Worm (Caenorhabditis elegans) whole organism, early embryonic: ENCODE data around the gene srx-54.

Experiments
- B0310.2 ChIP-seq: sonication (generic microtip); optimal IDR thresholded peaks from 2 replicates; lab custom pipeline; 2016; ENCODE audit warnings: mild to moderate bottlenecking, missing genetic modification characterization, missing compliant biosample characterization
- F13C5.2 ChIP-seq: sonication (generic microtip); optimal IDR thresholded peaks from 2 replicates; lab custom pipeline; 2017; ENCODE audit warnings: mild to moderate bottlenecking, missing genetic modification characterization, inconsistent platforms, missing compliant biosample characterization
- aly-1 ChIP-seq: sonication (generic microtip); optimal IDR thresholded peaks from 2 replicates; lab custom pipeline; 2016; ENCODE audit warnings: missing genetic modification characterization, missing compliant biosample characterization
- ama-1 ChIP-seq: fragments of 150-350 bp; optimal IDR thresholded peaks from 2 replicates; lab custom pipeline; 2014
- ceh-13 ChIP-seq: fragments of 200-800 bp; sonication (Bioruptor generic); optimal IDR thresholded peaks from 2 replicates; lab custom pipeline; 2018; ENCODE audit warnings: mild to moderate bottlenecking, missing genetic modification characterization, missing compliant biosample characterization
- ceh-36 ChIP-seq: sonication (generic microtip); optimal IDR thresholded peaks from 2 replicates; lab custom pipeline; 2016; ENCODE audit warnings: missing genetic modification characterization, inconsistent platforms, missing compliant biosample characterization
- ets-7 ChIP-seq: sonication (generic microtip); optimal IDR thresholded peaks from 2 replicates; lab custom pipeline; 2016; ENCODE audit warnings: missing genotype, missing genetic modification characterization, missing compliant biosample characterization
- flt-1 ChIP-seq: fragments of 200-800 bp; sonication (Bioruptor generic); IDR thresholded peaks from 2 replicates; pipeline ENCODE4 v1.3.6; 2022; ENCODE audit warnings: missing genetic modification characterization, missing compliant biosample characterization
- hmbx-1 ChIP-seq: sonication (generic microtip); optimal IDR thresholded peaks from 2 replicates; lab custom pipeline; 2016; ENCODE audit warnings: mild to moderate bottlenecking, missing genetic modification characterization, missing compliant biosample characterization
- hmg-4 ChIP-seq: fragments of 200-800 bp; sonication (Bioruptor generic); optimal IDR thresholded peaks from 2 replicates; lab custom pipeline; 2018; ENCODE audit warnings: mild to moderate bottlenecking, missing genetic modification characterization, missing compliant biosample characterization
- hnd-1 ChIP-seq: sonication (generic microtip); optimal IDR thresholded peaks from 2 replicates; lab custom pipeline; 2016; ENCODE audit warnings: missing genetic modification characterization, missing compliant biosample characterization
- pes-1 ChIP-seq: fragments of 200-800 bp; sonication (Bioruptor generic); IDR thresholded peaks from 2 replicates; pipeline ENCODE4 v1.3.6; 2022; ENCODE audit warnings: missing genetic modification reagents, missing genetic modification characterization, missing compliant biosample characterization
- scrt-1 ChIP-seq: fragments of 200-800 bp; sonication (Bioruptor generic); IDR thresholded peaks from 2 replicates; pipeline ENCODE4 v1.3.6; 2022; ENCODE audit warnings: missing genetic modification characterization, missing compliant biosample characterization
- sea-1 ChIP-seq: fragments of 200-800 bp; sonication (Bioruptor generic); conservative IDR thresholded peaks from 2 replicates; pipeline ENCODE4 v1.3.6; 2022; ENCODE audit warnings: missing genetic modification characterization, missing compliant biosample characterization
- tbx-11 ChIP-seq: fragments of 200-800 bp; sonication (Bioruptor generic); IDR thresholded peaks from 2 replicates; pipeline ENCODE4 v1.3.6; 2022; ENCODE audit warnings: missing genetic modification characterization, missing compliant biosample characterization
- tbx-37 ChIP-seq: fragments of 200-800 bp; sonication (Bioruptor generic); conservative IDR thresholded peaks from 2 replicates; pipeline ENCODE4 v1.3.6; 2022; ENCODE audit warnings: missing genetic modification reagents, missing genetic modification characterization, missing compliant biosample characterization
- tra-4 ChIP-seq: sonication (generic microtip); optimal IDR thresholded peaks from 2 replicates; lab custom pipeline; 2017; ENCODE audit warnings: missing genetic modification characterization, missing compliant biosample characterization

srx-54 gene

ce11 chrV:16991734-16992133 lies 16.7 kb downstream of the srx-54 start, which contains the start of gene srz-95:
srz-95 (plus strand) TSS chrV:16992034.
- no peak for TF ChIP-seq ets-7 (tag; lab: Kevin White, UChicago)
- no peak for TF ChIP-seq ama-1 (lab: Kevin White, UChicago)
- TF ChIP-seq tbx-11 (GFP tag; lab: Robert Waterston, UW): no peak
- no peak for TF ChIP-seq hmg-4 (GFP tag; lab: Kevin White, UChicago)
- no peak for TF ChIP-seq pes-1 (GFP tag; lab: Robert Waterston, UW)
- TF ChIP-seq sea-1: no peak
- TF ChIP-seq ceh-36 (tag; lab: Kevin White, UChicago): no peak
- no peak for TF ChIP-seq B0310.2
- TF ChIP-seq tra-4: no peak
- no peak for TF ChIP-seq F13C5.2 (tag; lab: Kevin White, UChicago)
- TF ChIP-seq hmbx-1 (tag; lab: Kevin White, UChicago): no peak
- TF ChIP-seq scrt-1 (GFP tag; lab: Robert Waterston, UW): no peak
- TF ChIP-seq tbx-37: no peak
- TF ChIP-seq ceh-13: no peak
- no peak for TF ChIP-seq flt-1 (GFP tag; lab: Robert Waterston, UW)
- TF ChIP-seq aly-1: no peak

- no peak for TF ChIP-seq tbx-11 (GFP tag; lab: Robert Waterston, UW)
- no peak for TF ChIP-seq ama-1 (lab: Kevin White, UChicago)
- TF ChIP-seq tra-4: no peak
- no peak for TF ChIP-seq hmbx-1 (tag; lab: Kevin White, UChicago)
- no peak for TF ChIP-seq scrt-1 (GFP tag; lab: Robert Waterston, UW)
- TF ChIP-seq hnd-1 (tag; lab: Kevin White, UChicago): no peak
- TF ChIP-seq hmg-4 (GFP tag; lab: Kevin White, UChicago): no peak
- no peak for TF ChIP-seq sea-1
- no peak for TF ChIP-seq flt-1 (GFP tag; lab: Robert Waterston, UW)
- TF ChIP-seq ceh-13: no peak
Observed at ce11 chrV:16992383-16992782, 17.4 kb downstream of the srx-54 start.

ce11 chrV:17000204-17000603 lies 25.2 kb downstream of the srx-54 start, which contains the start of gene str-217:
str-217 (minus strand) TSS chrV:17000304.
- TF ChIP-seq tra-4 (no peak), scrt-1 (GFP tag; lab: Robert Waterston, UW) (no peak), hmbx-1 (tag; lab: Kevin White, UChicago) (no peak), F13C5.2 (tag; lab: Kevin White, UChicago) (no peak), pes-1 (GFP tag; lab: Robert Waterston, UW) (no peak), ama-1 (lab: Kevin White, UChicago) (no peak), hmg-4 (GFP tag; lab: Kevin White, UChicago) (no peak), tbx-11 (GFP tag; lab: Robert Waterston, UW) (no peak), tbx-37 (no peak), sea-1 (no peak), flt-1 (GFP tag; lab: Robert Waterston, UW) (no peak), ets-7 (tag; lab: Kevin White, UChicago) (no peak), ceh-13 (no peak), hnd-1 (tag; lab: Kevin White, UChicago) (no peak)

- TF ChIP-seq sea-1 (no peak), pes-1 (GFP tag; lab: Robert Waterston, UW) (no peak), ets-7 (tag; lab: Kevin White, UChicago) (no peak), hnd-1 (tag; lab: Kevin White, UChicago) (no peak), tbx-11 (GFP tag; lab: Robert Waterston, UW) (no peak)
Observed at ce11 chrV:17000635-17001034, 25.6 kb downstream of the srx-54 start.

ce11 chrV:17001167-17001566 lies 26.1 kb downstream of the srx-54 start, which contains the start of gene sri-9:
sri-9 (plus strand) TSS chrV:17001467.
- no peak for TF ChIP-seq aly-1
- TF ChIP-seq sea-1: no peak
- TF ChIP-seq pes-1 (GFP tag; lab: Robert Waterston, UW): no peak
- no peak for TF ChIP-seq ama-1 (lab: Kevin White, UChicago)
- TF ChIP-seq hnd-1 (tag; lab: Kevin White, UChicago): no peak
- TF ChIP-seq hmg-4 (GFP tag; lab: Kevin White, UChicago): no peak
- no peak for TF ChIP-seq hmbx-1 (tag; lab: Kevin White, UChicago)
- TF ChIP-seq flt-1 (GFP tag; lab: Robert Waterston, UW): no peak
- no peak for TF ChIP-seq B0310.2

- no peak for TF ChIP-seq pes-1 (GFP tag; lab: Robert Waterston, UW)
- no peak for TF ChIP-seq aly-1
- no peak for TF ChIP-seq hmg-4 (GFP tag; lab: Kevin White, UChicago)
- TF ChIP-seq tra-4: no peak
- TF ChIP-seq tbx-11 (GFP tag; lab: Robert Waterston, UW): no peak
- no peak for TF ChIP-seq ama-1 (lab: Kevin White, UChicago)
Observed at ce11 chrV:17005189-17005588, 30.2 kb downstream of the srx-54 start, which contains the start of gene srh-131. srh-131 (plus strand) TSS chrV:17005489.

ce11 chrV:17008302-17008701 lies 33.3 kb downstream of the srx-54 start, which contains the start of gene sri-69:
sri-69 (minus strand) TSS chrV:17008402.
- TF ChIP-seq tbx-37: no peak
- TF ChIP-seq flt-1 (GFP tag; lab: Robert Waterston, UW): no peak
- no peak for TF ChIP-seq hmbx-1 (tag; lab: Kevin White, UChicago)
- no peak for TF ChIP-seq tbx-11 (GFP tag; lab: Robert Waterston, UW)
- no peak for TF ChIP-seq ceh-13
- TF ChIP-seq hmg-4 (GFP tag; lab: Kevin White, UChicago): no peak

ce11 chrV:17009342-17010064 lies 34.5 kb downstream of the srx-54 start, which contains the start of the genes clc-12 and clec-240:
clc-12 (minus strand) TSS chrV:17009388.
clec-240 (plus strand) TSS chrV:17010014.
- no peak for TF ChIP-seq pes-1 (GFP tag; lab: Robert Waterston, UW)
- no peak for TF ChIP-seq B0310.2
- no peak for TF ChIP-seq ceh-36 (tag; lab: Kevin White, UChicago)
- TF ChIP-seq flt-1 (GFP tag; lab: Robert Waterston, UW): no peak
- TF ChIP-seq scrt-1 (GFP tag; lab: Robert Waterston, UW): no peak
